Fruit fly (Drosophila melanogaster): ENCODE data around the gene CG2061.

The CG2061 gene

DNA sequence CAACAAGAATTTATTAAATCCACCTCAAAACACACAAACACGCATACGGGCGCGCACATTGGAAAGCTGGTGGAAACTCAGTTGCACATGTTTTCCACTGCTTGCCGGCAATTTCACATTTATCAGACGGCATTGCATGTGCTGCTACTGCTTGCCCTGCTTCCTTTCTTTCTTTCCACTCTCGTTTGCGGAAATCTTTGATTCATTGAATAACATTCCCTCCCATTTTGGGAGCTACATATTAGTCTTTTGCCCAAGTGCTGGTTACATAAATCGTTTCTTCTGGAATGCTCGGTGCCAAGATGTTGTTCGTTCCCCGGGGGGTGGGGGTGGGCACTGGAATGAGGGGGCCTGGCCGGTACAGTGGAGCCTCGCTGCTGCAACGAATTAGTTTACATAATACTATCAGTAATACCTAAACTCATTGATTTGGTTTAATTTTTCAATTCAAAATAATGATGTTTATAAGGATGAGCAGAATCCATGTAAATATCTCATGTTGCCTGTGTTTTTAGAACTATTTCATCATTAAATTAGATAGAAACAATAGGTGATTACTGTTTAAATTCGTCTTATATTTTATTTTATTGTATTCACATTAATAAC, 16.7 kb downstream of the CG2061 start:
- peak; percentile 40 to 49 for TF ChIP-seq CTCF (optimal IDR thresholded peaks at IDR 0.05)
- no peak for TF ChIP-seq CG8478 (optimal IDR thresholded peaks at IDR 0.05)

DNA sequence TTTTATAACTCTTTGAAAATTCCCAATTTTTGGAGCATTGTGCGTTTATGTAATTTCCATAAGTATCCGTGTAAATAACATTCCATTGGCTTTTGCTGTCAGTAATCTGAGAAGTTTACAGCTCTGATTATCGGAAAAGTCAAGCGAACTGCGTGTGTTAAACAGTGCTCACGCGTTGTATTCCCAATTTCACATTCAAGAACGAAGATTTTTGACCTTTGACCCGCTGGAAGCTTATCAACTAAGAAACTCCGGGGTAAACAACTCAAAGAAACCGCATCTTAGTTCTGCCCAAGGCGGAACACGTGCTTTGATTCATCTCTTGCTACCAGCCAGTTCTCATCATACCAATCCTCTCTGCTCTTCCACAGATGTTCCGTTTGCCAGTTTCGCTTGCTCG, 17.4 kb downstream of the CG2061 start:
- TF ChIP-seq CG8478 (optimal IDR thresholded peaks at IDR 0.05) (no peak), CTCF (optimal IDR thresholded peaks at IDR 0.05) (no peak)

DNA sequence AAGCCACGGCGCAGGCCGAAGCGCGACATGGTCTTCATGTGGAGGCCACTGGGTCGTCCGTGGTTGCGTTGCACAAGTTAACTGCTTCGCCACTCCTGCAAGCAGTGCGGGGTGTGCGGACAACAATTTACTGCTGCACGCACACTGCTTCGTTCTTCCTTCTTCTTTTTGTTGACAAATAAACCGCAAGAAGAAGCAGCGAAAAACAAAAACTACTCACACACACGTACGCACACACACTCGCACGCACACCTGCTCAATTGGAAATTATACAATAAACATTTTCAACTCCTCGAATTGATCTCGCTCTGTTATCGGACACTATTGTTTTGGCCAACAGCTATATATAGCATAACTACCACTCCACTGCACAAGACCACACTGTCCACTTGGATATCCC, 31.3 kb downstream of the CG2061 start:
- no peak for TF ChIP-seq CG8478 (optimal IDR thresholded peaks at IDR 0.05)
- TF ChIP-seq CTCF (optimal IDR thresholded peaks at IDR 0.05): no peak

DNA sequence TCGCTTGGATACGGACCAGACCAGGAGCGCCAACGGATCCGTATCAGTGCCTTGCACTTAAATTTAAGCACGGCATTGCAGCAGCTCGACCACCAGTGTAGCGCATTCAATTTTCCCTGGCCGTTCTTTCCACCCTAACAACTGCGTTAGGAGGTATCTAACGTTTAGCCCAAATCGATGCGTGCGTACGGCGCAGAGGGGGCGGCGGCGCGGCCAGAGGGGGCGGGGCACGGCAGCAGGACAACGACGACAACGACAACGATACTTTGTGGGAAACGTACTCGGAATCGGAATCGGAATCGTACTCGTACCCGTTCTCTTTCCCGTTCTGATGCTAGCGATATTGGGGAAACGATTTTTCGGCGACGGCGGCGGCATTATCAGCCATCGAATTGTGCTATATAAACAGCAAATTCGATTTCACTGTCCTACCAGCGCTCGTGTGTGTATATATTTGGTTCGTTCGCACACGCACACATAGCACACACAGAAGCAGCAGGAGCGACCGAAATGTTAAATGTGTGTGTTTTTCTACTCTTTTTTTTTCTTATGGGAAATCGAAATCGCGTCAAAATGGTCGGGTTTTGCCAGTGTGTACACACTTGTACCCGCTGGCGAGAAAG, 31.9 kb downstream of the CG2061 start, which contains the start of gene CG11122:
Gene CG11122 (minus strand): TSS at position 601 of the 623 bp plus-strand sequence.
- no peak for TF ChIP-seq CG8478 (optimal IDR thresholded peaks at IDR 0.05)
- TF ChIP-seq CTCF (optimal IDR thresholded peaks at IDR 0.05): no peak

DNA sequence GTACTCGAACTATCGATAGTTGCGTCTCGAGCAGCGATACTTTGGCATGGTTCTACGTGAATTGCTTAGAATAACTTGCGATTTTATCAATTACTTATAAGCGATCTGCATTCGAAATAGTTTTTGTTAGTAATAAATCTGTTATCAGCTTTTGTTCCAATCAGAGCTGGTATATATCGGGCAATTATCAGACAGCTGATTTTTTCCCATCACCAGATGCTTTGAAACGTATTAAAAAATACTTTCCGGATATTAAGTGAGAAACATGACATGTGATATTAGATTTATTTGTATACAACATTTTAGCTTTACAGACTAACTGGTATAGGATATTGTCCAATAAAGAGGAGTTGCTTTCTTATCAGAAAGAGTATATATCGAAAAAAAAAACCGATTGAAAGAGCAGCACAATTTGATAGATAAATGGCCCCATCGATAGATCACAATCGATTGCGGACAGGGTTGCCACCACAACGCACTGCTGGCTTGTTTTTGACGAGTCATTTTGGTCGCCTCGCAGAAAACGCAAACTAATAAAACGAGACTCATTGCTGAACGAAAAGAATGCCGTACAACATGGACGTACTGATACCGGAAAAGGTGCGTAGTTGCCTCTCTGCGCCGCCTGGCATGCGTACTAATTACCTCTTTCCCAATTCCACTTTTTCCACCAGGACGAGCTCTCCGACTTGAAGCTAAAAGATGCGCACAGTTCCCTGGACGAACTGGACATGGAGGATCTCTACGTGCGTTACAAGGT, 32.6 kb downstream of the CG2061 start, which contains the start of gene Rpt3:
Gene Rpt3 (plus strand): TSS at position 353 of the 760 bp plus-strand sequence.
- TF ChIP-seq CG8478 (optimal IDR thresholded peaks at IDR 0.05) (no peak), CTCF (optimal IDR thresholded peaks at IDR 0.05) (no peak)

DNA sequence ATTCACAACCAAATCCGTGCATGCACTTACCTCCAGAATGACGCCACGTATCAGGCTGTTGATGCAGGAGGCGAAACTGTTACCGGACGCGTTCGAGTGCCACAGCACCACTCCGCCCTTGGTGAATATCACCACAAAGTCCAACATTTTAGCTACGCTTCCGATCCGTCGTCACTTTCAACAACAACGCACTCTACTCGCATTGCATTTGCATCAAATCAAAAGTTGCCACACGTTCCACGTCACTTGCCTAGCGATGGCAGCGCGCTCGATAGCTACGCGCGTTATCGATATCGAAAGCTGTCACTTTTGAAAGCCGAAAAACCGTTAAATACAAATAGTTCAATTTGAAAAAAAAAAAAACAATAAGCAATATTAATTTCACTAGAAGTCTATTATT, 36.5 kb downstream of the CG2061 start, which contains the start of gene SrpRalpha:
Gene SrpRalpha (minus strand): TSS at position 260 of the 400 bp plus-strand sequence.
- TF ChIP-seq CTCF (optimal IDR thresholded peaks at IDR 0.05): no peak
- no peak for TF ChIP-seq CG8478 (optimal IDR thresholded peaks at IDR 0.05)

DNA sequence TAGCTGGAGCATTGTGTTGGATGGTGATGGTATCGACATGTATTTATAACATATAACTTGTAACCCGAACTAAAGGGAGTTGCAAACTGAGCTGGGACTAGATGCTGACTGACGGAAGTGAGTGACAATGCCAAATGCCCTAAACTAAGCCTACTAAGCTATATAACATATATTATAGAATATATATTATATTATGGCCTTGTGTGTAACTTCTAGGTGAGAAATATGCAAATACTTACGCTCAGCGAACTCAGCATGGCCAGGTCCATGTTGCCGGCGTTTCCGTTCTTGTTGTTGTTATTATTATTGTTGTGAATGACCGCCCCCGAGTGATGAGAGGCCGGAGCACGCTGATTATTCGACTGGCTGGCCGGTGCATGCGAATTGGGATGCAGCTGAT, 40.0 kb downstream of the CG2061 start, which contains the start of gene CG44385:
Gene CG44385 (minus strand): TSS at position 101 of the 400 bp plus-strand sequence.
- TF ChIP-seq CG8478 (optimal IDR thresholded peaks at IDR 0.05) (no peak), CTCF (optimal IDR thresholded peaks at IDR 0.05) (no peak)

DNA sequence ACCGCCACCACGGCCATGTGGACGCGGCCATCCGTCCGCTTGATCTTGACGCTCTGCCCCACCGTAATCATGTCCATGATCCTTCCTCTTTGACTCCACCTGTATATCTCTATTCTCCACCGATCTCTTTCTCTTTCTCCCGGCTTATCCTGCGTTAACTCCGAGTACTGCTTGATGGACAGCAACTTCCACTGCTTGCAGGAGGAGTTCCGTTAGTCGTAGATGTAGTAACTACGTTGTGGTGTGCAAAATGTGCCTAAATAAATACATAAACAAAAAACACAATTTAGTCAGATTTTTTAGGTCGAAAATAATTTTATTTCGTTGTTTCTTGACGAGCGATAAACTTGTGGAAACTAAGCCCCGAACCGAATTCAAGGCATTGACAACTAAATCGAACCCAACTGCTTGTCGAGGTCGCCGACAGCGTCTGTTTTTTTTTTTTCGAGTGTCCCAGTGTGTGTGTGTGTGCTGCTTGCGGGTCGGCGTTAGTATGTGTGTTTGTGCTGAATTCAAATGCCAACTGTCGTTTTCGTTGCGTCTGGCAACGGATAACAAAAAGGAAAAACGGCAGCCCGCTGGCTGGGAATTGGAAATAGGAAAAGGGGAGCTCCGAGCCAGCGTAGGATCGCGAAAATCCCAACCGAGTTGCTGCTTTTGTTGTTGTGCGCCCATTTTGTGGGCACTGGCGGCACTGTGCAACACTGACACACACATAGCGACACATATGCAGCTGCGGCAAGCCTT, 43.7 kb downstream of the CG2061 start:
- TF ChIP-seq CG8478 (optimal IDR thresholded peaks at IDR 0.05): no peak

DNA sequence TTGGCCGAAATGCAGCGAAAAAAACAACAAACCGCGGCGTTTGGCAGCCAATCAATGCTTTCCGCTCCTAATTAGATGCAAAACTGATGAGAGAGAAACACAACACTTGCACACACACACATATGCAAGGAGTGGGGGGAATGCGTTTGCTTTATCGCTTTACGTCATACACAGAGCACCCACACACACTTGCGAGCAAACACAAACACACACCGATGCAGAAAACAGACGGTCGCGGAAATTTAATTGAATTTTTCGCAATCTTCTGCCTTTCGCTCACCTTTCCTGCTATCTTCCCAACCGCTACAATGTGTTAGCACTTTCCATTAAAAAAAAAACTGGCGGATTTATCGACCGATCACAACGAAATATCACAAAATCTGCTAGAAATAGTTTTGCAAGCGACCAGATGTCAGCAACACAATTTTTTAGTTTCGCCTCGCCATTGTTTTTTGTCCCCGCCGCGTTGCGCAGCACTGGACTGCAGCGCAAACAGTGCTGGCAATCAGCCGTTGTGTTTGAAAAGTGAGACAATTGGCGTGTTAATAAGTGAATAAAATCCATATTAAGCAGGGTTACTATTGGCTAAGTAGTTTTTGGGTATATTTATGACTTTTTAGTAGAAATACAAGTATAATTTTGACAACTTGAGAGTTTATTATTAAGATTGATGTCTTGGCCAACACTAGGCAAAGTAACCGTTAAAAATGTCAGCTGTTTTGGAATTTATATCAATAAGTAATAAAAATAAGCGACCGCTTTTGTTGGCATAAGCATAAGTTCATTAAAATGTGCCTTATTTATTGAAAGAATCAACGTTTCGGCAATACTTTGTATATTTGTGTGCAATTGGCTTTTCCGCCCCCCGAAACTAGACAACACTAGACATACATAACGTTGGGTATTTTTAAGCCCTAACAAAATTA, 44.6 kb downstream of the CG2061 start, which contains the start of gene Klp10A:
Gene Klp10A (minus strand): TSS at position 532 of the 926 bp plus-strand sequence.
- TF ChIP-seq CG8478 (optimal IDR thresholded peaks at IDR 0.05): no peak

DNA sequence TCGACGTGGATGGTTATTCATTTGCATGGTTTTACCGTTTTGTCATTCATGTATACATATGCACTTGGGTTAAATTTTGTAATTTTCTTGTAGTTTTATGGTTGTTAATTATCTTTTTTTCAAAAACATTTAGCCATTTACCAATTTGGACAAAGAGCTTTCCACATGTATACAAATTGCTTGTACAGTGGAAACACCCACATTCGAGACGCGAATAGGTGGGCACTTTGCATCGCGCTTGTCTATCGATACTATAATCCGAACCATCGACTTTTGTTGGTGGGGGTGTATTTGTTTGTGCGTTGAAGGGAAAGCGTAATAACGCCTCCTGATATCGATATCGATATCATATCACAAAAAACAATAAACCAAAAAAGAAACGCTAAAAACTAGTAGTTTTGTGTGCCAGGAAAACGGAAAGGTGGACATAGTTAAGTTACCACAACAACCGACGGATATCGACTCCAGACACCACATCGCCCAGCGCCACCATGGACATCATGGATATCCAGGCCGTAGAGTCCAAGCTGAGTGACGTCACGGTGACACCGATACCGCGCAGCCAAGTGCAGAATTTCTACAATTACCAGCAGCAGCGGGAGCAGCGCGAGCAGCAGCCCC, 45.4 kb downstream of the CG2061 start, which contains the start of gene CDK2AP1:
Gene CDK2AP1 (plus strand): TSS at position 294 of the 621 bp plus-strand sequence.
- TF ChIP-seq CG8478 (optimal IDR thresholded peaks at IDR 0.05) (no peak), CTCF (optimal IDR thresholded peaks at IDR 0.05) (peak in 1 of 2 experiments; percentile 28)

DNA sequence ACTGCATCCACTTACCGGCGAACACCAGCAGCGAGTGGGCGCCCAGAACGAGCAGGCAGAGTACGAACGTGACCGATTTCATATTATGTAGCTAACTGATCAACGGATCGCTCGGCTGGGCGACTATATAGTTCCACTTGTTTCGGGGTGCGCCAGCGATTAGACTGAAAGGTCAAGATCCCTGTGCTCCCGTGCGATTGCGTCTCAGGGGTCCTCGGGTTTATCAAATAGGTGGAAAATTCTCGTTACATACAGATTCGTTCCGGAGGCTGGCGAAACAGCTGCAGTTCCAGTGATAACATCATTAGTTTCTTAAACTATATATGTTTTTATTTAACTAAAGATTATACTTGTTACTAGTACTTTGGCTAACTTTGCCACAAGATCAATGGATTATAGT, 47.9 kb downstream of the CG2061 start, which contains the start of gene ssp7:
Gene ssp7 (minus strand): TSS at position 101 of the 400 bp plus-strand sequence.
- TF ChIP-seq CTCF (optimal IDR thresholded peaks at IDR 0.05) (no peak), CG8478 (optimal IDR thresholded peaks at IDR 0.05) (no peak)

DNA sequence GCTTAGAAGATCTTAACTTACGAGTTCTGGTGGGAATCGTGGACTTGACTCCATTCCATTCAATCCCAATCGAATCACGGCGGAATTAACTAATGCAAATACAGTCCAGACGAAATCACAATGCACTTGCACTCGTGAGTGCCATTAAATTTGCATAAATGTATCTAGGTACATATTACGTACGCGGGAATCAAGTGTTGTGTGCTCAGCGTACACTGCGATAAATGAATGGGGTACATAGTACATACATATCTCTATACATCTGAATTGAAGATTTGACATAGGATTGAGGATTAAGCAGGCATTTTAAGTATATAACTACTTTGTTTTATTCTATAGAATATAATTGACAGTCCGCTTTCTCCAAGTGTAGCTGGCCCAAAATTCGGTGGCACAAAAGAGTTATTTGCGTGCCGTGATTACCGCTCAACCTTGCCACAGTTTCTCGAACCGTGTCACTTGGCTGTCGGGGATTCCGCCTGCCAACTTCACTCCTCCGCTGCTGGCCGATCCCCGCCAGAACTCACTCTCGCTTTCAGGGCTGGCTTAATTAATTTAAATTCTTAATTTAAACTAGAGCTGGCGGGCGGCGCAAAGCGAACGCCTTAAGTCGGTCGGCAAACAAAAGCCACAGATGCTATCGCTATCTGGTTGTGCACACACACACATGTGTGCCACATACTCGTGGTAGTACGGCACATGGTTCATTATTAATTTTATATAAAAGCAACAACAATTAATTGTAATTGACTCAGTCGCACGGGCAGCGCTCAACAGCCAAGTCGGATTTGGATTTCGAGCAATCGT, 49.7 kb downstream of the CG2061 start, which contains the start of the genes CG15199 and CG15202:
Gene CG15199 (minus strand): TSS at position 51 of the 807 bp plus-strand sequence.
Gene CG15202 (plus strand): TSS at position 757 of the 807 bp plus-strand sequence.
- TF ChIP-seq CG8478 (optimal IDR thresholded peaks at IDR 0.05): no peak
- TF ChIP-seq CTCF (optimal IDR thresholded peaks at IDR 0.05): no peak

All from S2 (cell line).